Worm (Caenorhabditis elegans) whole organism, L1 larva: ENCODE results near the gene C53D6.7.
A peak's percentile ranks its signal among the peaks of the same experiment; 100 is the strongest.

Experiments
- C04F5.9 ChIP-seq: sonication (generic microtip); optimal IDR thresholded peaks from 2 replicates; lab custom pipeline; 2016; ENCODE audit warnings: missing genetic modification characterization, missing compliant biosample characterization
- C16A3.4 ChIP-seq: fragments of 150-350 bp; optimal IDR thresholded peaks from 2 replicates; lab custom pipeline; 2014; ENCODE audit warnings: missing biosample characterization, missing genetic modification characterization
- F16B12.6 ChIP-seq: fragments of 150-350 bp; optimal IDR thresholded peaks from 2 replicates; lab custom pipeline; 2014; ENCODE audit warnings: missing biosample characterization, missing genetic modification characterization
- Y116A8C.19 ChIP-seq: sonication (generic microtip); optimal IDR thresholded peaks from 2 replicates; lab custom pipeline; 2016; ENCODE audit warnings: missing compliant biosample characterization, missing genetic modification characterization, borderline replicate concordance
- aha-1 ChIP-seq: fragments of 150-350 bp; optimal IDR thresholded peaks from 2 replicates; lab custom pipeline; 2014; ENCODE audit warnings: missing biosample characterization, missing genetic modification characterization
- alr-1 ChIP-seq: fragments of 200-800 bp; sonication (Bioruptor generic); optimal IDR thresholded peaks from 2 replicates; lab custom pipeline; 2018; ENCODE audit warnings: borderline replicate concordance, mild to moderate bottlenecking, missing genetic modification characterization, missing compliant biosample characterization
- ceh-63 ChIP-seq: fragments of 200-800 bp; sonication (Bioruptor generic); optimal IDR thresholded peaks from 2 replicates; lab custom pipeline; 2018; ENCODE audit warnings: mild to moderate bottlenecking, missing genetic modification characterization, missing compliant biosample characterization
- ceh-82 ChIP-seq, 3 experiments: fragments of 150-350 bp in 1 of 3; sonication (generic microtip) in 2 of 3; optimal IDR thresholded peaks; 2 replicates each; lab custom pipeline; 2014 to 2017; ENCODE audit warnings: missing biosample characterization in 3 of 3, missing genetic modification characterization in 3 of 3
- ceh-90 ChIP-seq: sonication (generic microtip); optimal IDR thresholded peaks from 2 replicates; lab custom pipeline; 2016; ENCODE audit warnings: missing genetic modification characterization, missing compliant biosample characterization
- efl-3 ChIP-seq: fragments of 200-800 bp; sonication (Bioruptor generic); optimal IDR thresholded peaks from 2 replicates; lab custom pipeline; 2018; ENCODE audit warnings: mild to moderate bottlenecking, missing genetic modification characterization, missing compliant biosample characterization
- egl-13 ChIP-seq: sonication (generic microtip); optimal IDR thresholded peaks from 2 replicates; lab custom pipeline; 2016; ENCODE audit warnings: missing genotype, missing genetic modification reagents, missing genetic modification characterization, missing compliant biosample characterization
- egl-27 ChIP-seq, 2 experiments: fragments of 150-350 bp in 1 of 2; sonication (generic microtip); optimal IDR thresholded peaks; 3 replicates each; lab custom pipeline; 2017 to 2018; ENCODE audit warnings: missing biosample characterization in 2 of 2, missing genetic modification characterization in 2 of 2, missing genetic modification reagents in 2 of 2
- elt-2 ChIP-seq: sonication (generic microtip); optimal IDR thresholded peaks from 2 replicates; lab custom pipeline; 2016; ENCODE audit warnings: missing genetic modification characterization, mild to moderate bottlenecking, inconsistent platforms, missing compliant biosample characterization, missing genetic modification reagents
- elt-3 ChIP-seq, 6 experiments: fragments of 150-350 bp in 1 of 6; sonication (generic microtip); optimal IDR thresholded peaks; 2 replicates each; lab custom pipeline; 2017 to 2018; ENCODE audit warnings: missing biosample characterization in 6 of 6, missing genetic modification characterization in 6 of 6, inconsistent platforms in 1 of 6
- fkh-10 ChIP-seq: sonication (generic microtip); optimal IDR thresholded peaks from 2 replicates; lab custom pipeline; 2017; ENCODE audit warnings: missing biosample characterization, missing genetic modification reagents, missing genetic modification characterization
- fkh-4 ChIP-seq: sonication (generic microtip); optimal IDR thresholded peaks from 2 replicates; lab custom pipeline; 2016; ENCODE audit warnings: missing compliant biosample characterization, missing genetic modification characterization, borderline replicate concordance
- fkh-8 ChIP-seq: sonication (generic microtip); optimal IDR thresholded peaks from 2 replicates; lab custom pipeline; 2016; ENCODE audit warnings: mild to moderate bottlenecking, missing genetic modification characterization, missing compliant biosample characterization
- grh-1 ChIP-seq: fragments of 200-800 bp; sonication (Bioruptor generic); IDR thresholded peaks from 2 replicates; pipeline ENCODE4 v1.3.6; 2022; ENCODE audit warnings: missing genetic modification reagents, missing genetic modification characterization, missing compliant biosample characterization
- hlh-4 ChIP-seq: sonication (generic microtip); optimal IDR thresholded peaks from 2 replicates; lab custom pipeline; 2016; ENCODE audit warnings: mild to moderate bottlenecking, missing genetic modification characterization, missing compliant biosample characterization
- irx-1 ChIP-seq: sonication (generic microtip); optimal IDR thresholded peaks from 2 replicates; lab custom pipeline; 2016; ENCODE audit warnings: missing genetic modification characterization, missing compliant biosample characterization
- isw-1 ChIP-seq: fragments of 200-800 bp; sonication (Bioruptor generic); IDR thresholded peaks from 2 replicates; pipeline ENCODE4 v1.3.6; 2022; ENCODE audit warnings: missing genetic modification characterization, missing compliant biosample characterization
- lin-13 ChIP-seq: fragments of 150-350 bp; optimal IDR thresholded peaks from 2 replicates; lab custom pipeline; 2014; ENCODE audit warnings: missing biosample characterization, missing genetic modification reagents, missing genetic modification characterization
- lin-14 ChIP-seq: fragments of 200-800 bp; sonication (Bioruptor generic); optimal IDR thresholded peaks from 2 replicates; lab custom pipeline; 2018; ENCODE audit warnings: mild to moderate bottlenecking, missing genetic modification characterization, moderate library complexity, missing compliant biosample characterization
- lsy-2 ChIP-seq, 2 experiments: fragments of 150-350 bp; optimal IDR thresholded peaks; 2 replicates each; lab custom pipeline; 2014; ENCODE audit warnings: missing biosample characterization in 2 of 2, missing genetic modification characterization in 2 of 2
- mdl-1 ChIP-seq, 2 experiments: fragments of 150-350 bp; optimal IDR thresholded peaks; 2 replicates each; lab custom pipeline; 2014 to 2017; ENCODE audit warnings: missing biosample characterization in 2 of 2, missing genetic modification characterization in 2 of 2, inconsistent platforms in 1 of 2
- mep-1 ChIP-seq: fragments of 150-350 bp; optimal IDR thresholded peaks from 2 replicates; lab custom pipeline; 2014; ENCODE audit warnings: missing biosample characterization, missing genetic modification characterization
- nhr-12 ChIP-seq: sonication (generic microtip); optimal IDR thresholded peaks from 2 replicates; lab custom pipeline; 2017; ENCODE audit warnings: missing biosample characterization, missing genetic modification characterization
- nhr-19 ChIP-seq: fragments of 200-800 bp; sonication (Bioruptor generic); conservative IDR thresholded peaks from 2 replicates; pipeline ENCODE4 v1.3.6; 2022; ENCODE audit warnings: missing genetic modification characterization, missing compliant biosample characterization
- nhr-20 ChIP-seq: sonication (generic microtip); optimal IDR thresholded peaks from 2 replicates; lab custom pipeline; 2016; ENCODE audit warnings: mild to moderate bottlenecking, missing genetic modification characterization, missing compliant biosample characterization
- nhr-28 ChIP-seq: fragments of 150-350 bp; optimal IDR thresholded peaks from 2 replicates; lab custom pipeline; 2014; ENCODE audit warnings: missing biosample characterization, missing genetic modification characterization
- nhr-47 ChIP-seq: sonication (generic microtip); optimal IDR thresholded peaks from 2 replicates; lab custom pipeline; 2016; ENCODE audit warnings: mild to moderate bottlenecking, missing genetic modification characterization, moderate library complexity, missing compliant biosample characterization
- nhr-71 ChIP-seq: sonication (generic microtip); optimal IDR thresholded peaks from 2 replicates; lab custom pipeline; 2016; ENCODE audit warnings: mild to moderate bottlenecking, missing genetic modification characterization, moderate library complexity, missing compliant biosample characterization
- nhr-77 ChIP-seq: fragments of 150-350 bp; optimal IDR thresholded peaks from 2 replicates; lab custom pipeline; 2014; ENCODE audit warnings: missing biosample characterization, missing genetic modification characterization
- nhr-85 ChIP-seq: sonication (generic microtip); peaks from one replicate; lab custom pipeline; 2016; ENCODE audit warnings: missing genetic modification characterization, inconsistent platforms, missing compliant biosample characterization
- nhr-90 ChIP-seq: sonication (generic microtip); optimal IDR thresholded peaks from 2 replicates; lab custom pipeline; 2016; ENCODE audit warnings: mild to moderate bottlenecking, missing genetic modification characterization, missing compliant biosample characterization; ENCODE audit not compliant: poor library complexity
- skn-1 ChIP-seq: fragments of 150-350 bp; optimal IDR thresholded peaks from 2 replicates; lab custom pipeline; 2014; ENCODE audit warnings: missing biosample characterization, missing genetic modification characterization
- snu-23 ChIP-seq: sonication (generic microtip); optimal IDR thresholded peaks from 2 replicates; lab custom pipeline; 2016; ENCODE audit warnings: missing genetic modification characterization, missing compliant biosample characterization
- sox-4 ChIP-seq: sonication (generic microtip); optimal IDR thresholded peaks from 2 replicates; lab custom pipeline; 2016; ENCODE audit warnings: missing genetic modification characterization, missing compliant biosample characterization
- sptf-1 ChIP-seq: fragments of 150-350 bp; optimal IDR thresholded peaks from 2 replicates; lab custom pipeline; 2014; ENCODE audit warnings: missing biosample characterization, missing genetic modification characterization
- tbx-2 ChIP-seq: sonication (generic microtip); optimal IDR thresholded peaks from 2 replicates; lab custom pipeline; 2016; ENCODE audit warnings: missing genetic modification characterization, missing compliant biosample characterization
- tlp-1 ChIP-seq: fragments of 150-350 bp; optimal IDR thresholded peaks from 2 replicates; lab custom pipeline; 2014; ENCODE audit warnings: missing biosample characterization, missing genetic modification characterization
- unc-30 ChIP-seq: sonication (generic microtip); optimal IDR thresholded peaks from 2 replicates; lab custom pipeline; 2017; ENCODE audit warnings: missing biosample characterization, missing genetic modification characterization
- vab-15 ChIP-seq: sonication (generic microtip); optimal IDR thresholded peaks from 2 replicates; lab custom pipeline; 2017; ENCODE audit warnings: missing genotype, mild to moderate bottlenecking, missing genetic modification characterization, missing compliant biosample characterization
- zag-1 ChIP-seq: fragments of 150-350 bp; optimal IDR thresholded peaks from 2 replicates; lab custom pipeline; 2014; ENCODE audit warnings: missing biosample characterization, missing genetic modification characterization
- zip-4 ChIP-seq: fragments of 200-800 bp; sonication (Bioruptor generic); optimal IDR thresholded peaks from 2 replicates; lab custom pipeline; 2018; ENCODE audit warnings: mild to moderate bottlenecking, missing genetic modification characterization, moderate library complexity, missing compliant biosample characterization
- ztf-11 ChIP-seq, 2 experiments: sonication (generic microtip); optimal IDR thresholded peaks; 2 replicates each; lab custom pipeline; 2016 to 2017; ENCODE audit warnings: missing genetic modification characterization in 2 of 2, missing biosample characterization in 1 of 2, missing compliant biosample characterization in 1 of 2
- ztf-4 ChIP-seq: fragments of 150-350 bp; optimal IDR thresholded peaks from 2 replicates; lab custom pipeline; 2014; ENCODE audit warnings: missing biosample characterization, missing genetic modification characterization

The C53D6.7 gene

DNA sequence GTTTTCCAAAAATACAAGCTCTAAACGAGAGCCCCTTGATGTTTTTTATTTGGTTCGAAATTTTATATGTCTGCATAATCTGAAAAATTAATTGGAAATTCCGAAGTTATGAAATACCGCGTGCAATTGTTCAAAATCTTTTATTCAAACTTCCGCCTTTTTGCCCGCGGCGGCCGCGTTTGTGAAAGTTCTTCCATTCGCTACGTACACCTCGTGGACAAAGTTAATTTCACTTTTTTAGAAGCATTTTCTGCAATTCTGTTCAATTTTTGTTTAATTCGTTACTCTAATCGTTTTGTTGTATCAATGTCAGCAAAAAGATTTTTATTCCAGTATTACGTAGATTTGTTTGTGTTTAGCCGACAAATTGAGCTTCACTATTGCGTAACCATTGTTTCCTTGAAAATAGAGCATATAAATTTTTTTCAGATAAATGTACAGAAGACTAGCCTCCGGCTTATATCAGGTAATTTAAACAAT is 37.3 kb upstream of the C53D6.7 start, which contains the start of gene mppb-1 (continued):
- no peak for TF ChIP-seq aha-1
- peak; percentile 69 for TF ChIP-seq mep-1 (tag; lab: Kevin White, UChicago)
- peak; percentile 69 for TF ChIP-seq grh-1 (GFP tag; lab: Robert Waterston, UW)
- peak; percentile 96 for TF ChIP-seq nhr-85 (tag; lab: Kevin White, UChicago)
- TF ChIP-seq ceh-63 (GFP tag; lab: Kevin White, UChicago): peak; percentile 82
- no peak for TF ChIP-seq tlp-1 (tag; lab: Kevin White, UChicago)
- peak; percentile 89 for TF ChIP-seq nhr-20 (tag; lab: Kevin White, UChicago)
- no peak for TF ChIP-seq zag-1 (tag; lab: Kevin White, UChicago)
- TF ChIP-seq skn-1: peak; percentile 83
- TF ChIP-seq fkh-8 (tag; lab: Kevin White, UChicago): peak; percentile 72
- peak; percentile 94 for TF ChIP-seq nhr-90 (tag; lab: Kevin White, UChicago)
- peak; percentile 92 for TF ChIP-seq tbx-2 (tag; lab: Kevin White, UChicago)
- TF ChIP-seq unc-30 (tag; lab: Kevin White, UChicago): no peak
- TF ChIP-seq Y116A8C.19 (tag; lab: Kevin White, UChicago): peak; percentile 91
- TF ChIP-seq snu-23: peak; percentile 90
- TF ChIP-seq lin-14 (GFP tag; lab: Kevin White, UChicago): peak; percentile 82
- peak; percentile 99 for TF ChIP-seq vab-15 (tag; lab: Kevin White, UChicago)
- peak; percentile 93 for TF ChIP-seq nhr-47
- TF ChIP-seq nhr-77 (tag; lab: Kevin White, UChicago): peak; percentile 56
- peak; percentile 57 for TF ChIP-seq F16B12.6 (tag; lab: Kevin White, UChicago)
- peak in 1 of 2 experiments; percentile 94 for TF ChIP-seq ztf-11 (tag; optimal IDR thresholded peaks at IDR 0.05; lab: Kevin White, UChicago)
- no peak for TF ChIP-seq nhr-12 (tag; lab: Kevin White, UChicago)
- no peak for TF ChIP-seq alr-1 (tag; lab: Kevin White, UChicago)
- TF ChIP-seq sox-4 (tag; lab: Kevin White, UChicago): peak; percentile 85
- TF ChIP-seq egl-27 (tag; optimal IDR thresholded peaks at IDR 0.05; lab: Kevin White, UChicago): no peak
- peak; percentile 94 for TF ChIP-seq ceh-90 (tag; lab: Kevin White, UChicago)
- TF ChIP-seq efl-3 (GFP tag; lab: Kevin White, UChicago): peak; percentile 30
- TF ChIP-seq nhr-71 (tag; lab: Kevin White, UChicago): peak; percentile 94
- TF ChIP-seq irx-1 (tag; lab: Kevin White, UChicago): peak; percentile 92
- TF ChIP-seq ztf-4: no peak
- peak; percentile 81 for TF ChIP-seq isw-1 (GFP tag; lab: Robert Waterston, UW)
- TF ChIP-seq hlh-4 (tag; lab: Kevin White, UChicago): peak; percentile 8

DNA sequence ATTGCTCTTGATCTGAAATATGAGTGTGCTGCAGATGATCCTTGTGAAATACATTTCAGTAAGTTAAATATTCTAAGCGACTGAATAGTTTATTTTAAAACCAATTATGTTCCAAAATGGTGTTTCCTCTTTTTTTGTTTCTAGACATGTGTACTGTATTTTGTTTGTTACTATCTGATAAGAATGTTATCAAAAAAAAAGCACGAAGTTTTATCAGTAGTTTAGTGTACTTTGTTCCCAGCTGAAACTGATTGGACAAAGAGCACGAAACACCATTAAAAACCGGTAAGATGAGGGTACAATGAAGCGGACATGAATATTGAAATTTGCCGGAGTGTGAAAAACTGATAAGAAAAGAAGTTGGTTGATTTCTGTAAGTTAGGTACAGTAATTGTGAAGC is 33.2 kb upstream of the C53D6.7 start:
- TF ChIP-seq elt-2 (tag; lab: Kevin White, UChicago) (peak; percentile 79), zip-4 (no peak)
- TF ChIP-seq, all 84 proteins: peak for 1

DNA sequence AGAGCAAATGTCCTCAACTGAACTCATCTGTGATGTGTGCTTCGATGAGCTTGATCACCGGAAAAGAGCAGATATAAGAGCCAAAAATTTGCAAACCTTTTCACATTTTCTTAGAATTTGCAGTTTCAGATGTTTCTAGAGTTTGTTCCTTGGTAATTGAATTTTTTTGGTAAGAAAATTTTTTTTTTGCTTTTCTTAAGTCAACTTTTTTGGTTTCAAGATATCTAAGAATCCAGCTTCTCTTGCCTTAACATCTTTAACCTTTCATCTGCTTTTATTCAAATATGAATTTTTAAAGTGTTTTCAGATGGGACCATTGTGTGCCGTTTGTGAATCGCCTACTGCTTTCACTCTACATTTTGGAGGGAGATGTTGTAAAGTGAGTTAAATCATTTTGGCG is 32.7 kb upstream of the C53D6.7 start, which contains the start of gene nhr-11:
Gene nhr-11 (plus strand): TSS at position 301 of the 400 bp plus-strand sequence.
- TF ChIP-seq fkh-8 (tag; lab: Kevin White, UChicago): peak; percentile 45
- no peak for TF ChIP-seq mdl-1 (tag; optimal IDR thresholded peaks at IDR 0.05; lab: Kevin White, UChicago)

DNA sequence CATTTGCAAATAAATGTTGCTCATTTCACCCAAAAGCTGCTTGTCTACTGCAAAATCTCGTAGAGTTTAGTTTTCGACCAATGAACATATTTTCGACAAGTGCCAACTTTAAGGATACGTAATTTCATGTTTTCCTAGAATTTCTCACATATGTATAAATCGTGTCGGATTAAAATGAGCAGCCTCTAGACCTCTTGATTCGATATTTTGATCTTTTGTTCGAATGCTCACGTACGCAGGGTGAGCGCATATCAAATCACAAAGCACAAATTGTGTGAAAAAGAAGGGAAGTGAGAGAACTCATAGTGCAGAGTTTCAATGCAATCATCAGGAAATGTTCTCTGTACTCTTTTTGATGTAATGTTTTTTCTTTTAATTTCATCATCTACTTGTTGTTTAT is 26.6 kb upstream of the C53D6.7 start:
- TF ChIP-seq ztf-11 (tag; optimal IDR thresholded peaks at IDR 0.05; lab: Kevin White, UChicago): no peak
- peak; percentile 21 for TF ChIP-seq fkh-10 (GFP tag; lab: Kevin White, UChicago)
- TF ChIP-seq egl-13 (tag; lab: Kevin White, UChicago): peak; percentile 53
- no peak for TF ChIP-seq ceh-82 (tag; optimal IDR thresholded peaks at IDR 0.05; lab: Kevin White, UChicago)
- no peak for TF ChIP-seq nhr-28 (tag; lab: Kevin White, UChicago)
- TF ChIP-seq lin-14 (GFP tag; lab: Kevin White, UChicago): peak; percentile 50
- no peak for TF ChIP-seq C16A3.4 (tag; lab: Kevin White, UChicago)
- no peak for TF ChIP-seq aha-1
- TF ChIP-seq lsy-2 (tag; optimal IDR thresholded peaks at IDR 0.05; lab: Kevin White, UChicago): no peak
- TF ChIP-seq C04F5.9 (tag; lab: Kevin White, UChicago): no peak
- no peak for TF ChIP-seq lin-13 (GFP tag; lab: Kevin White, UChicago)
- no peak for TF ChIP-seq fkh-4
- TF ChIP-seq nhr-90 (tag; lab: Kevin White, UChicago): no peak
- TF ChIP-seq nhr-77 (tag; lab: Kevin White, UChicago): no peak
- no peak for TF ChIP-seq elt-3 (tag; optimal IDR thresholded peaks at IDR 0.05; lab: Kevin White, UChicago)
- TF ChIP-seq nhr-19: 0 out of 2 replicates have a peak, but pooled peaks have one; percentile 22
- TF ChIP-seq sox-4 (tag; lab: Kevin White, UChicago): peak; percentile 76
- TF ChIP-seq sptf-1: no peak
